Fruit fly (Drosophila melanogaster): Measurements from ENCODE around the gene jumu.

The jumu gene

DNA sequence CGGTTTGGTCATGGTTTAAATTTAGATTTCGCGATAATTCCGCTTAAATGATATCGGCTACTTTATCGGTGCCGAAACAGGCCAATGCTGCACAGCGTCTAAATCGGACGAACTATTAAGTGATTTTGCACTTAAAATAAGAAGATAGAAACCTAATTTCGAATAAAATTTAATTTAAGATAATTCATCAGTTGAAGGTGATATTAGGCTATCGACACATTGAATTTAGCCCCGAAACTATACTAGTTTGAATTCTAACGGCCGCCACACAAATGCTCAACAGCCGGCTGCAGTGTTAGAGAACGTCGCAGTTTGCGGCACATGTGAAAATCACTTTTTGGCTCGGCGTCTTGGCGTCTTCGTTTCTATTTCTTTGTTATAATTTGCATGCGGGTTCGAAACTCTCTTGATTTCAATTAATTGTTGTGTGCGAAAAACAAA, 17.1 kb upstream of the jumu start, which contains the start of gene sle (continued):
- TF ChIP-seq slbo (GFP tag; IDR thresholded peaks at IDR 0.05) (peak; percentile 47; the same call in 1 of the 2 replicates), prd (optimal IDR thresholded peaks at IDR 0.05) (no peak), prd (GFP tag; IDR thresholded peaks at IDR 0.05) (peak; percentile 54; the same call in 2 of the 3 replicates), CG7786 (GFP tag; optimal IDR thresholded peaks at IDR 0.05) (peak; percentile 64), Mad (GFP tag; optimal IDR thresholded peaks at IDR 0.05) (peak; percentile 67), CG4820 (GFP tag; optimal IDR thresholded peaks at IDR 0.05) (peak; percentile 48), CG30403 (GFP tag; optimal IDR thresholded peaks at IDR 0.05) (peak; percentile 66), cas (GFP tag; IDR thresholded peaks at IDR 0.05) (no peak), sens-2 (GFP tag; IDR thresholded peaks at IDR 0.05) (no peak), Adf1 (GFP tag; IDR thresholded peaks at IDR 0.05) (peak; percentile 38; the same call in 1 of the 2 replicates), CG4854 (GFP tag; optimal IDR thresholded peaks at IDR 0.05) (peak; percentile 54), klu (GFP tag; IDR thresholded peaks at IDR 0.05) (no peak), dm (GFP tag; optimal IDR thresholded peaks at IDR 0.05) (peak; percentile 79), D19B (GFP tag; optimal IDR thresholded peaks at IDR 0.05) (no peak), CG12744 (GFP tag; optimal IDR thresholded peaks at IDR 0.05) (peak; percentile 57), MBD-R2 (GFP tag; IDR thresholded peaks at IDR 0.05) (peak; percentile 67), ranshi (GFP tag; IDR thresholded peaks at IDR 0.05) (no peak), dmrt11E (tag; optimal IDR thresholded peaks at IDR 0.05) (peak; percentile 33), zf30C (GFP tag; optimal IDR thresholded peaks at IDR 0.05) (no peak), Lpt (GFP tag; optimal IDR thresholded peaks at IDR 0.05) (no peak), ems (GFP tag; optimal IDR thresholded peaks at IDR 0.05) (peak; percentile 72), CG11560 (tag; IDR thresholded peaks at IDR 0.05) (peak; percentile 86; the same call in 2 of the 3 replicates), CG4404 (GFP tag; IDR thresholded peaks at IDR 0.05) (peak; percentile 24; the same call in 1 of the 2 replicates), abd-A (tag; optimal IDR thresholded peaks at IDR 0.05) (no peak), D (optimal IDR thresholded peaks at IDR 0.05) (no peak), D (GFP tag; optimal IDR thresholded peaks at IDR 0.05) (no peak), tin (GFP tag; optimal IDR thresholded peaks at IDR 0.05) (peak; percentile 54), insv (GFP tag; optimal IDR thresholded peaks at IDR 0.05) (peak in 1 of 2 experiments; percentile 27), Dref (GFP tag; IDR thresholded peaks at IDR 0.05) (peak; percentile 68), CG10979 (tag; optimal IDR thresholded peaks at IDR 0.05) (peak; percentile 28), CrebB (tag; optimal IDR thresholded peaks at IDR 0.05) (no peak), HLH3B (GFP tag; IDR thresholded peaks at IDR 0.05) (0 out of 2 replicates have a peak, but pooled peaks have one; percentile 23), seq (GFP tag; IDR thresholded peaks at IDR 0.05) (no peak), E2f1 (GFP tag; IDR thresholded peaks at IDR 0.05) (peak; percentile 38; the same call in 1 of the 2 replicates), tap (tag; optimal IDR thresholded peaks at IDR 0.05) (no peak), NC2α (GFP tag; optimal IDR thresholded peaks at IDR 0.05) (peak; percentile 34), Pdp1 (GFP tag; optimal IDR thresholded peaks at IDR 0.05) (peak in 1 of 2 experiments; percentile 55), Fer3 (tag; optimal IDR thresholded peaks at IDR 0.05) (peak; percentile 50), CG9727 (GFP tag; optimal IDR thresholded peaks at IDR 0.05) (peak; percentile 34), CG10543 (GFP tag; optimal IDR thresholded peaks at IDR 0.05) (peak; percentile 48), Fer1 (GFP tag; optimal IDR thresholded peaks at IDR 0.05) (peak; percentile 66), pan (optimal IDR thresholded peaks at IDR 0.05) (no peak), pan (GFP tag; optimal IDR thresholded peaks at IDR 0.05 in 1 of 2, IDR thresholded peaks at IDR 0.05 in 1 of 2) (peak in 1 of 2 experiments; percentile 49), so (GFP tag; IDR thresholded peaks at IDR 0.05) (no peak), CG31388 (GFP tag; optimal IDR thresholded peaks at IDR 0.05) (no peak), CG4730 (GFP tag; IDR thresholded peaks at IDR 0.05) (no peak), CG16863 (GFP tag; optimal IDR thresholded peaks at IDR 0.05) (peak; percentile 61), Taf1 (GFP tag; IDR thresholded peaks at IDR 0.05) (no peak), Hr3 (GFP tag; optimal IDR thresholded peaks at IDR 0.05) (peak; percentile 54), bigmax (GFP tag; optimal IDR thresholded peaks at IDR 0.05) (no peak), CG7372 (GFP tag; IDR thresholded peaks at IDR 0.05) (no peak), CG17612 (GFP tag; IDR thresholded peaks at IDR 0.05) (no peak), CG3726 (GFP tag; IDR thresholded peaks at IDR 0.05) (no peak)
